Worm (Caenorhabditis elegans): ENCODE data around the gene npp-9.

DNA sequence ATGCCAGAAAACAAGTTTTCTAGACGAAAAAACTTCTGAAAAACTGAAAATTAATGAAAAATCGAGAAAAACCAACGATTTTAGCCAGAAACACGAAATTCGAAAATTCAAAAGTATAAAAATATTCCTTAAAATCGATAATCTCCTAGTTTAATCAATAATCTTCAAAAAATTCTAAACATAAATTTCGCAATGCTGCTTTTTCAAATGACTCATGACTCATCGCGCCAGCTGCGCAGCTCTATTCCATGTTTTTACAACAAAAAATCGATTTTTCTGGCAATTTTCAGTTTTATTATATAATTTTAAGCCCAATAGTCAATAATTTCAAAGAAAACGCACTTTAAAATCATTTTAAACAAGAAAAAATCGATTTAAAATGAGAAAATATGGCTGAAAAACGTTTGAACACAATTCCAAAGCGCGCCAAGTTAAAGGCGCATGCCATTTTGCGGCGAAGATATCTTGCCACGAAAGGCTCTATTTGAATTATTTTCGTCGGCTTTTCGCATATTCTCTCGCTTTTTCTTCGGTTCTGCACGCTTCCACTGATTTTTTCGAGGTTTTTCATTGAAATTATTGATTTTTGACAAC, 8.3 kb downstream of the npp-9 start, which contains the start of gene cri-3:
- TF ChIP-seq ama-1 (optimal IDR thresholded peaks at IDR 0.05) (no peak), scrt-1 (GFP tag; IDR thresholded peaks at IDR 0.05) (no peak), flt-1 (GFP tag; IDR thresholded peaks at IDR 0.05) (no peak), hnd-1 (tag; optimal IDR thresholded peaks at IDR 0.05) (no peak)

Measured in whole organism, early embryonic.